Worm (Caenorhabditis elegans): ENCODE data around the gene T06E8.2.
A peak's percentile ranks its signal among the peaks of the same experiment; 100 is the strongest.

Gene T06E8.2

ce11 chrV:10049192-10049816 lies 13.1 kb upstream of the T06E8.2 start:
- 0 out of 2 replicates have a peak, but pooled peaks have one; percentile 33 for TF ChIP-seq ceh-45 (GFP tag; IDR thresholded peaks at IDR 0.05)

- TF ChIP-seq syd-9 (tag; optimal IDR thresholded peaks at IDR 0.05) = no peak
- TF ChIP-seq ceh-45 (GFP tag; IDR thresholded peaks at IDR 0.05) = no peak
- TF ChIP-seq elt-4 (tag; optimal IDR thresholded peaks at IDR 0.05) = no peak
- TF ChIP-seq ceh-14 (tag; optimal IDR thresholded peaks at IDR 0.05) = no peak
- no peak for TF ChIP-seq ceh-34 (tag; optimal IDR thresholded peaks at IDR 0.05)
- no peak for TF ChIP-seq madf-2 (tag; optimal IDR thresholded peaks at IDR 0.05)
- TF ChIP-seq K09A11.1 (tag; optimal IDR thresholded peaks at IDR 0.05; ENCODE audit: insufficient read depth) = no peak
- no peak for TF ChIP-seq unc-86 (tag; optimal IDR thresholded peaks at IDR 0.05)
- TF ChIP-seq ceh-19 (GFP tag; optimal IDR thresholded peaks at IDR 0.05) = no peak
- TF ChIP-seq pros-1 (tag; optimal IDR thresholded peaks at IDR 0.05) = no peak
- no peak for TF ChIP-seq rnt-1 (tag; optimal IDR thresholded peaks at IDR 0.05)
- TF ChIP-seq fkh-6 (tag; optimal IDR thresholded peaks at IDR 0.05) = no peak
- no peak for TF ChIP-seq lim-6 (tag; optimal IDR thresholded peaks at IDR 0.05)
- TF ChIP-seq zip-5 (tag; optimal IDR thresholded peaks at IDR 0.05) = no peak
- TF ChIP-seq K02D7.2 (tag; optimal IDR thresholded peaks at IDR 0.05) = no peak
- no peak for TF ChIP-seq ceh-2 (tag; optimal IDR thresholded peaks at IDR 0.05)
- no peak for TF ChIP-seq che-1 (tag; optimal IDR thresholded peaks at IDR 0.05)
- no peak for TF ChIP-seq ceh-24 (tag; optimal IDR thresholded peaks at IDR 0.05)
- TF ChIP-seq Y22D7AL.16 (tag; optimal IDR thresholded peaks at IDR 0.05) = no peak
Measured at ce11 chrV:10047189-10047588, 11.0 kb upstream of the T06E8.2 start.

ce11 chrV:10046503-10046902 lies 10.3 kb upstream of the T06E8.2 start:
- TF ChIP-seq fkh-10 (GFP tag; optimal IDR thresholded peaks at IDR 0.05) = no peak
- TF ChIP-seq Y22D7AL.16 (tag; optimal IDR thresholded peaks at IDR 0.05) = no peak
- TF ChIP-seq rnt-1 (tag; optimal IDR thresholded peaks at IDR 0.05) = no peak
- no peak for TF ChIP-seq npax-4 (tag; optimal IDR thresholded peaks at IDR 0.05)
- no peak for TF ChIP-seq ceh-6 (GFP tag; optimal IDR thresholded peaks at IDR 0.05)
- TF ChIP-seq pag-3 (tag; optimal IDR thresholded peaks at IDR 0.05; ENCODE audit: borderline replicate concordance) = no peak
- TF ChIP-seq ceh-24 (tag; optimal IDR thresholded peaks at IDR 0.05) = no peak
- no peak for TF ChIP-seq che-1 (tag; optimal IDR thresholded peaks at IDR 0.05)
- TF ChIP-seq elt-2 (tag; optimal IDR thresholded peaks at IDR 0.05) = no peak
- no peak for TF ChIP-seq mec-3 (tag; optimal IDR thresholded peaks at IDR 0.05; ENCODE audit: borderline replicate concordance)
- TF ChIP-seq ceh-31 (tag; optimal IDR thresholded peaks at IDR 0.05) = no peak
- no peak for TF ChIP-seq ceh-9 (tag; optimal IDR thresholded peaks at IDR 0.05)
- no peak for TF ChIP-seq unc-55 (GFP tag; optimal IDR thresholded peaks at IDR 0.05)
- no peak for TF ChIP-seq dve-1 (tag; optimal IDR thresholded peaks at IDR 0.05)
- no peak for TF ChIP-seq eyg-1 (tag; optimal IDR thresholded peaks at IDR 0.05)
- no peak for TF ChIP-seq hlh-13 (GFP tag; optimal IDR thresholded peaks at IDR 0.05)

- TF ChIP-seq ceh-34 (tag; optimal IDR thresholded peaks at IDR 0.05) (peak; percentile 68), ceh-19 (GFP tag; optimal IDR thresholded peaks at IDR 0.05) (peak; percentile 58), unc-3 (GFP tag; conservative IDR thresholded peaks at IDR 0.05) (no peak), unc-3 (tag; optimal IDR thresholded peaks at IDR 0.05) (no peak)
Measured at ce11 chrV:10044735-10045134, 8.5 kb upstream of the T06E8.2 start.

ce11 chrV:10043234-10043796 lies 7.1 kb upstream of the T06E8.2 start, which contains the start of gene T06E8.8:
TSS of gene T06E8.8 (plus strand) at chrV:10043746.
- TF ChIP-seq hlh-30 (tag; optimal IDR thresholded peaks at IDR 0.05; ENCODE audit: insufficient read depth) (no peak), ceh-18 (tag; optimal IDR thresholded peaks at IDR 0.05) (peak; percentile 62), pax-1 (tag; optimal IDR thresholded peaks at IDR 0.05) (no peak), F13H6.1 (tag; optimal IDR thresholded peaks at IDR 0.05) (no peak)

All from whole organism, late embryonic.